Fruit fly (Drosophila melanogaster): Measurements from ENCODE around the gene CG43367.
A peak's percentile ranks its signal among the peaks of the same experiment; 100 is the strongest.

CG43367 gene

dm6 chr3L:4259102-4259558 lies 65.3 kb downstream of the CG43367 start, which contains the start of the genes CG15011 and CG1309 (continued):
- peak; percentile 82 for TF ChIP-seq topi (GFP tag; optimal IDR thresholded peaks at IDR 0.05)
- peak; percentile 33; the same call in 1 of the 3 replicates for TF ChIP-seq CG8119 (GFP tag; IDR thresholded peaks at IDR 0.05)
- TF ChIP-seq esn (GFP tag; optimal IDR thresholded peaks at IDR 0.05), result peak; percentile 89
- TF ChIP-seq spab (GFP tag; optimal IDR thresholded peaks at IDR 0.05), result no peak
- TF ChIP-seq CG32006 (GFP tag; optimal IDR thresholded peaks at IDR 0.05), result peak; percentile 75
- peak; percentile 49 to 75 for TF ChIP-seq ss (GFP tag; optimal IDR thresholded peaks at IDR 0.05)
- TF ChIP-seq Sox14 (GFP tag; optimal IDR thresholded peaks at IDR 0.05), result peak; percentile 86
- TF ChIP-seq CG8632 (GFP tag; optimal IDR thresholded peaks at IDR 0.05), result peak; percentile 69
- peak; percentile 89 for TF ChIP-seq CG31627 (GFP tag; optimal IDR thresholded peaks at IDR 0.05)
- TF ChIP-seq OdsH (GFP tag; optimal IDR thresholded peaks at IDR 0.05), result peak; percentile 83
- TF ChIP-seq salr (GFP tag; optimal IDR thresholded peaks at IDR 0.05), result peak; percentile 41 to 47
- TF ChIP-seq CG8319 (GFP tag; optimal IDR thresholded peaks at IDR 0.05), result peak; percentile 67
- peak; percentile 65 for TF ChIP-seq Lpt (GFP tag; optimal IDR thresholded peaks at IDR 0.05)
- peak; percentile 26 for TF ChIP-seq CG7368 (GFP tag; optimal IDR thresholded peaks at IDR 0.05)

- no peak for TF ChIP-seq Gug (GFP tag; IDR thresholded peaks at IDR 0.05)
These were observed 67.4 kb downstream of the CG43367 start for dm6 chr3L:4261177-4261576.

dm6 chr3L:4262384-4262783 lies 68.6 kb downstream of the CG43367 start, which contains the start of the genes CG11586 and VhaM9.7-a:
TSS of gene CG11586 (minus strand) at chr3L:4262470.
TSS of gene VhaM9.7-a (plus strand) at chr3L:4262705.
- TF ChIP-seq Hr39 (GFP tag; optimal IDR thresholded peaks at IDR 0.05), result peak; percentile 5
- TF ChIP-seq Blimp-1 (GFP tag; optimal IDR thresholded peaks at IDR 0.05), result no peak
- TF ChIP-seq CG8632 (GFP tag; optimal IDR thresholded peaks at IDR 0.05), result no peak
- no peak for TF ChIP-seq Smox (GFP tag; optimal IDR thresholded peaks at IDR 0.05)
- TF ChIP-seq CG9139 (GFP tag; optimal IDR thresholded peaks at IDR 0.05), result no peak
- TF ChIP-seq net (GFP tag; optimal IDR thresholded peaks at IDR 0.05), result no peak
- no peak for TF ChIP-seq Sox102F (GFP tag; optimal IDR thresholded peaks at IDR 0.05)
- TF ChIP-seq fd59A (GFP tag; optimal IDR thresholded peaks at IDR 0.05), result no peak
- TF ChIP-seq lz (GFP tag; optimal IDR thresholded peaks at IDR 0.05), result peak; percentile 9
- TF ChIP-seq CG6163 (GFP tag; IDR thresholded peaks at IDR 0.05), result no peak
- no peak for TF ChIP-seq spab (GFP tag; optimal IDR thresholded peaks at IDR 0.05)
- no peak for TF ChIP-seq dac (GFP tag; optimal IDR thresholded peaks at IDR 0.05)
- TF ChIP-seq topi (GFP tag; optimal IDR thresholded peaks at IDR 0.05), result no peak
- no peak for TF ChIP-seq CG6854 (GFP tag; optimal IDR thresholded peaks at IDR 0.05)
- TF ChIP-seq pdm3 (GFP tag; optimal IDR thresholded peaks at IDR 0.05), result peak; percentile 14
- TF ChIP-seq Ets96B (tag; optimal IDR thresholded peaks at IDR 0.05), result no peak
- no peak for TF ChIP-seq ss (GFP tag; optimal IDR thresholded peaks at IDR 0.05)
- no peak for TF ChIP-seq Eip93F (GFP tag; optimal IDR thresholded peaks at IDR 0.05)
- TF ChIP-seq Met (GFP tag; optimal IDR thresholded peaks at IDR 0.05), result no peak
- TF ChIP-seq fkh (GFP tag; optimal IDR thresholded peaks at IDR 0.05), result peak; percentile 58
- no peak for TF ChIP-seq vri (GFP tag; optimal IDR thresholded peaks at IDR 0.05)
- peak; percentile 48 for TF ChIP-seq esn (GFP tag; optimal IDR thresholded peaks at IDR 0.05)
- no peak for TF ChIP-seq CG8319 (GFP tag; optimal IDR thresholded peaks at IDR 0.05)
- no peak for TF ChIP-seq CG16779 (tag; optimal IDR thresholded peaks at IDR 0.05)
- no peak for TF ChIP-seq CG15336 (GFP tag; IDR thresholded peaks at IDR 0.05)
- TF ChIP-seq CG34406 (GFP tag; optimal IDR thresholded peaks at IDR 0.05), result no peak
- TF ChIP-seq Hr38 (GFP tag; optimal IDR thresholded peaks at IDR 0.05), result no peak
- TF ChIP-seq CG10669 (GFP tag; optimal IDR thresholded peaks at IDR 0.05), result no peak
- no peak for TF ChIP-seq CG6276 (GFP tag; optimal IDR thresholded peaks at IDR 0.05)
- TF ChIP-seq CG8119 (GFP tag; IDR thresholded peaks at IDR 0.05), result no peak
- no peak for TF ChIP-seq svp (GFP tag)
- no peak for TF ChIP-seq CG6808 (GFP tag; optimal IDR thresholded peaks at IDR 0.05)
- TF ChIP-seq Sox15 (GFP tag; optimal IDR thresholded peaks at IDR 0.05), result no peak
- TF ChIP-seq cyc (GFP tag; optimal IDR thresholded peaks at IDR 0.05), result no peak
- peak; percentile 10 for TF ChIP-seq Hr4 (GFP tag; optimal IDR thresholded peaks at IDR 0.05)
- TF ChIP-seq CG11762 (GFP tag; optimal IDR thresholded peaks at IDR 0.05; ENCODE audit: insufficient read depth), result no peak
- TF ChIP-seq CG1621 (tag; optimal IDR thresholded peaks at IDR 0.05), result no peak
- TF ChIP-seq eg (GFP tag; IDR thresholded peaks at IDR 0.05), result no peak
- peak; percentile 12 for TF ChIP-seq CG31627 (GFP tag; optimal IDR thresholded peaks at IDR 0.05)
- no peak for TF ChIP-seq CG7368 (GFP tag; optimal IDR thresholded peaks at IDR 0.05)
- no peak for TF ChIP-seq Sox14 (GFP tag; optimal IDR thresholded peaks at IDR 0.05)
- peak; percentile 27 for TF ChIP-seq acj6 (GFP tag; optimal IDR thresholded peaks at IDR 0.05)

All from whole organism, prepupa.